Fruit fly (Drosophila melanogaster): ENCODE results near the gene CG3198.

DNA sequence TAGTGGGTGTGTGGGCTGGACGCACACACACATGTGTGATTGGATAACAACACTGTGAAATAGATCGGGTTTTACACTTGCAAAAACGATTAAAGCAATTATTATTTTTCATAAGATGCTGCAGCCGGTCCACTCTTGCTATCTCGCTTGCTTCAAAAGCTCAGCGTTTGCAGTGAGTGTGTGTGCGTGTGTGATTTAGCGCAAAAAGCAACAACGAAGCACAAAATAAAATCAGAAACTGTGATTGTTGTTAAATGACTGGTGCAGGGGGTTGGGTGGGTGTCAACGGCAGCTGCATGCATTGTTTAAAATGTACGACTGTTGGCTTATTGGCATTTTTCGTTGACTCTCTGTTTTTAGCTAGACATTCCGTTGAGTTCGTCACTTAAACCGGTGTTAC is 11.9 kb downstream of the CG3198 start:
- TF ChIP-seq CTCF (optimal IDR thresholded peaks at IDR 0.05) (no peak), CG8478 (optimal IDR thresholded peaks at IDR 0.05) (no peak)
